Worm (Caenorhabditis elegans) whole organism, early embryonic: Measurements from ENCODE around the gene puf-9.

Experiments used
- B0310.2 ChIP-seq: sonication (generic microtip); optimal IDR thresholded peaks from 2 replicates; lab custom pipeline; 2016; ENCODE audit warnings: mild to moderate bottlenecking, missing genetic modification characterization, missing compliant biosample characterization
- F13C5.2 ChIP-seq: sonication (generic microtip); optimal IDR thresholded peaks from 2 replicates; lab custom pipeline; 2017; ENCODE audit warnings: mild to moderate bottlenecking, missing genetic modification characterization, inconsistent platforms, missing compliant biosample characterization
- aly-1 ChIP-seq: sonication (generic microtip); optimal IDR thresholded peaks from 2 replicates; lab custom pipeline; 2016; ENCODE audit warnings: missing genetic modification characterization, missing compliant biosample characterization
- ama-1 ChIP-seq: fragments of 150-350 bp; optimal IDR thresholded peaks from 2 replicates; lab custom pipeline; 2014
- ceh-13 ChIP-seq: fragments of 200-800 bp; sonication (Bioruptor generic); optimal IDR thresholded peaks from 2 replicates; lab custom pipeline; 2018; ENCODE audit warnings: mild to moderate bottlenecking, missing genetic modification characterization, missing compliant biosample characterization
- ceh-36 ChIP-seq: sonication (generic microtip); optimal IDR thresholded peaks from 2 replicates; lab custom pipeline; 2016; ENCODE audit warnings: missing genetic modification characterization, inconsistent platforms, missing compliant biosample characterization
- ets-7 ChIP-seq: sonication (generic microtip); optimal IDR thresholded peaks from 2 replicates; lab custom pipeline; 2016; ENCODE audit warnings: missing genotype, missing genetic modification characterization, missing compliant biosample characterization
- flt-1 ChIP-seq: fragments of 200-800 bp; sonication (Bioruptor generic); IDR thresholded peaks from 2 replicates; pipeline ENCODE4 v1.3.6; 2022; ENCODE audit warnings: missing genetic modification characterization, missing compliant biosample characterization
- hmbx-1 ChIP-seq: sonication (generic microtip); optimal IDR thresholded peaks from 2 replicates; lab custom pipeline; 2016; ENCODE audit warnings: mild to moderate bottlenecking, missing genetic modification characterization, missing compliant biosample characterization
- hmg-4 ChIP-seq: fragments of 200-800 bp; sonication (Bioruptor generic); optimal IDR thresholded peaks from 2 replicates; lab custom pipeline; 2018; ENCODE audit warnings: mild to moderate bottlenecking, missing genetic modification characterization, missing compliant biosample characterization
- hnd-1 ChIP-seq: sonication (generic microtip); optimal IDR thresholded peaks from 2 replicates; lab custom pipeline; 2016; ENCODE audit warnings: missing genetic modification characterization, missing compliant biosample characterization
- pes-1 ChIP-seq: fragments of 200-800 bp; sonication (Bioruptor generic); IDR thresholded peaks from 2 replicates; pipeline ENCODE4 v1.3.6; 2022; ENCODE audit warnings: missing genetic modification reagents, missing genetic modification characterization, missing compliant biosample characterization
- scrt-1 ChIP-seq: fragments of 200-800 bp; sonication (Bioruptor generic); IDR thresholded peaks from 2 replicates; pipeline ENCODE4 v1.3.6; 2022; ENCODE audit warnings: missing genetic modification characterization, missing compliant biosample characterization
- sea-1 ChIP-seq: fragments of 200-800 bp; sonication (Bioruptor generic); conservative IDR thresholded peaks from 2 replicates; pipeline ENCODE4 v1.3.6; 2022; ENCODE audit warnings: missing genetic modification characterization, missing compliant biosample characterization
- tbx-11 ChIP-seq: fragments of 200-800 bp; sonication (Bioruptor generic); IDR thresholded peaks from 2 replicates; pipeline ENCODE4 v1.3.6; 2022; ENCODE audit warnings: missing genetic modification characterization, missing compliant biosample characterization
- tbx-37 ChIP-seq: fragments of 200-800 bp; sonication (Bioruptor generic); conservative IDR thresholded peaks from 2 replicates; pipeline ENCODE4 v1.3.6; 2022; ENCODE audit warnings: missing genetic modification reagents, missing genetic modification characterization, missing compliant biosample characterization
- tra-4 ChIP-seq: sonication (generic microtip); optimal IDR thresholded peaks from 2 replicates; lab custom pipeline; 2017; ENCODE audit warnings: missing genetic modification characterization, missing compliant biosample characterization

Gene puf-9

DNA sequence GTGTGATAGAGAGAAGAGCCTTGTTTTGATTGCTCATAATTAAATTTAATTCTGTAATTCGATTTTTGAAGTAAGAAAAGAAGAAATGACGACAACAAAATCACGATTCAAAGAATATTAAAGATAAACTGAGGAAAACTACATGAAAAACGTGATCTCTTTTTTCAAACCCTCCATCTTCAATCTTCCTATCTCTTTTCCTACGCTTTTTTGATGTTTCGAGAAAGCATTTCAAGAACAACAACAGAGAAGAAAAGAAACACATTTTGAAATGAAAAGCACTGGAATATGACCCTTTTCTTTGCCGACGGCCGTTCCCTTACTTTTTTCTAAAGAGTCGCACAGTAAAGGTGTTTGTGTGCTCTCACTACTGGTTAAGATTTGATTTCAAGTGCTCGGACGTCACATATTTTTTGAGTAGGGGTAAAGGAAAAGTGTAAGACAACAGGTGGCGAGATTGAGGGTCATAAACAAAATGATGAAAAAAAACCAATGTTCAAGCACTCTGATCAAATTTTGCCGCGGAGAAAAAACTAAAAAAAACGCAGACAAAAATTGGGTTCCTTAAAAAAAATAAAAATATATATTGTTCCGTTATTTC lies 35.4 kb upstream of the puf-9 start, which contains the start of gene F13D11.3:
TSS of gene F13D11.3 (minus strand) at position 51 of the 601 bp plus-strand sequence.
- no peak for TF ChIP-seq ama-1 (lab: Kevin White, UChicago)
- TF ChIP-seq tra-4 (tag; lab: Kevin White, UChicago), result no peak
- no peak for TF ChIP-seq hnd-1 (tag; lab: Kevin White, UChicago)
- no peak for TF ChIP-seq flt-1 (GFP tag; lab: Robert Waterston, UW)
- no peak for TF ChIP-seq hmbx-1 (tag; lab: Kevin White, UChicago)
- TF ChIP-seq aly-1 (tag; lab: Kevin White, UChicago), result no peak
- no peak for TF ChIP-seq hmg-4 (GFP tag; lab: Kevin White, UChicago)
- no peak for TF ChIP-seq ets-7
- no peak for TF ChIP-seq sea-1 (GFP tag; lab: Robert Waterston, UW)

DNA sequence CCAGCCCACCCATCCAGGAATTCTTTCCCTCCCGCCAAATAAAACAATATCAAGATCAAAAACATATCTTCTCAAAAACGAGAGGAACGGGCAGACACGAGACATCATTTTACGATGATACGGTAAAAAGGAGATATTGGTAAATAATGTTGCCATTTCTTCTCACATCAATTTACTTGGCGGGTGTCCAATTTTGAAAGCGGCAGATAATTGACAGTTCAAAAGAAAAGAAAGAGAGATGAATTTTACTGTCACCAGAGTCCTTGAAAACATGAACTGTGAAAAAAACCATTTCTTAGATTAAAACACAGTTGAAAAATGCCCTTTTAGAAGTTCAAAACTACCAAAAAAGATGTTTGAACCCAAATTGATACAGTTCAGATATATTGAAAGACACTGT lies 30.7 kb upstream of the puf-9 start:
- TF ChIP-seq tbx-11 (GFP tag; lab: Robert Waterston, UW), result no peak
- no peak for TF ChIP-seq hnd-1 (tag; lab: Kevin White, UChicago)
- no peak for TF ChIP-seq aly-1 (tag; lab: Kevin White, UChicago)
- TF ChIP-seq ets-7, result no peak
- no peak for TF ChIP-seq ceh-36
- no peak for TF ChIP-seq tra-4 (tag; lab: Kevin White, UChicago)
- TF ChIP-seq ama-1 (lab: Kevin White, UChicago), result no peak
- TF ChIP-seq hmg-4 (GFP tag; lab: Kevin White, UChicago), result no peak
- no peak for TF ChIP-seq flt-1 (GFP tag; lab: Robert Waterston, UW)
- TF ChIP-seq tbx-37, result no peak
- TF ChIP-seq B0310.2 (tag; lab: Kevin White, UChicago), result no peak
- no peak for TF ChIP-seq pes-1
- no peak for TF ChIP-seq scrt-1 (GFP tag; lab: Robert Waterston, UW)
- TF ChIP-seq ceh-13 (GFP tag; lab: Kevin White, UChicago), result no peak
- TF ChIP-seq hmbx-1 (tag; lab: Kevin White, UChicago), result no peak
- TF ChIP-seq F13C5.2 (tag; lab: Kevin White, UChicago), result no peak
- no peak for TF ChIP-seq sea-1 (GFP tag; lab: Robert Waterston, UW)

- no peak for TF ChIP-seq tbx-37
- TF ChIP-seq tbx-11 (GFP tag; lab: Robert Waterston, UW), result 0 out of 2 replicates have a peak, but pooled peaks have one; percentile 50
- peak; percentile 94 for TF ChIP-seq hmg-4 (GFP tag; lab: Kevin White, UChicago)
- TF ChIP-seq ceh-36, result no peak
- peak; percentile 26 for TF ChIP-seq ceh-13 (GFP tag; lab: Kevin White, UChicago)
- TF ChIP-seq B0310.2 (tag; lab: Kevin White, UChicago), result peak; percentile 74
- TF ChIP-seq aly-1 (tag; lab: Kevin White, UChicago), result peak; percentile 77
- peak; percentile 60 for TF ChIP-seq flt-1 (GFP tag; lab: Robert Waterston, UW)
- TF ChIP-seq sea-1 (GFP tag; lab: Robert Waterston, UW), result 0 out of 2 replicates have a peak, but pooled peaks have one; percentile 36
- peak; percentile 6; the same call in 1 of the 2 replicates for TF ChIP-seq scrt-1 (GFP tag; lab: Robert Waterston, UW)
- TF ChIP-seq hmbx-1 (tag; lab: Kevin White, UChicago), result no peak
- TF ChIP-seq F13C5.2 (tag; lab: Kevin White, UChicago), result peak; percentile 80
- TF ChIP-seq ets-7, result peak; percentile 76
Observed at ce11 chrX:5811997-5812562, 29.3 kb upstream of the puf-9 start.

ce11 chrX:5813030-5813429 lies 28.4 kb upstream of the puf-9 start:
- TF ChIP-seq tbx-11 (GFP tag; lab: Robert Waterston, UW), result no peak
- TF ChIP-seq ets-7, result no peak
- TF ChIP-seq B0310.2 (tag; lab: Kevin White, UChicago), result no peak
- no peak for TF ChIP-seq flt-1 (GFP tag; lab: Robert Waterston, UW)
- TF ChIP-seq ama-1 (lab: Kevin White, UChicago), result no peak
- no peak for TF ChIP-seq sea-1 (GFP tag; lab: Robert Waterston, UW)
- TF ChIP-seq ceh-13 (GFP tag; lab: Kevin White, UChicago), result no peak
- TF ChIP-seq pes-1, result no peak
- no peak for TF ChIP-seq tra-4 (tag; lab: Kevin White, UChicago)
- TF ChIP-seq F13C5.2 (tag; lab: Kevin White, UChicago), result no peak
- TF ChIP-seq hmg-4 (GFP tag; lab: Kevin White, UChicago), result no peak
- TF ChIP-seq hmbx-1 (tag; lab: Kevin White, UChicago), result no peak
- TF ChIP-seq ceh-36, result no peak
- TF ChIP-seq aly-1 (tag; lab: Kevin White, UChicago), result no peak
- no peak for TF ChIP-seq scrt-1 (GFP tag; lab: Robert Waterston, UW)
- TF ChIP-seq tbx-37, result no peak
- TF ChIP-seq hnd-1 (tag; lab: Kevin White, UChicago), result no peak

DNA sequence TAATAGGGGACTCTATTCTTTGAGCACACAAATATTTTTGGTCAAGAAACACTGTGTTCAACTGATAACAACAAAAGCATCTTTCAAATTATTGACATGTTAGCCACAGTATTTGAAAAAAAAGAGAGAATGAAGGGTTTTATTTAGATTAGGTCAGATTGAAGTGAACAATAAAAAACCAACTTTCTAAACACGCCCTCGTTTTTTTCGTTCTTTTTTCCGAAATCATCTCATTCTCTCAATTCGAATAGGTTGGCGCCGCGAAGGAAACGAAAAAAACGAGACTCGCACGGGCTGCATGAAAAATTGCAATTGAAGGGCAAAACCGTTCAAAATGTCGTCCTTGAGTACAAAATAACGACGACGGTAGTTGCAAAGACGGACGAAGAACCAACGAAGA lies 27.1 kb upstream of the puf-9 start:
- TF ChIP-seq hmbx-1 (tag; lab: Kevin White, UChicago) (no peak), tbx-11 (GFP tag; lab: Robert Waterston, UW) (no peak), hmg-4 (GFP tag; lab: Kevin White, UChicago) (no peak), scrt-1 (GFP tag; lab: Robert Waterston, UW) (no peak), aly-1 (tag; lab: Kevin White, UChicago) (no peak), tbx-37 (no peak), ceh-13 (GFP tag; lab: Kevin White, UChicago) (no peak), tra-4 (tag; lab: Kevin White, UChicago) (no peak), ama-1 (lab: Kevin White, UChicago) (no peak), pes-1 (no peak)

DNA sequence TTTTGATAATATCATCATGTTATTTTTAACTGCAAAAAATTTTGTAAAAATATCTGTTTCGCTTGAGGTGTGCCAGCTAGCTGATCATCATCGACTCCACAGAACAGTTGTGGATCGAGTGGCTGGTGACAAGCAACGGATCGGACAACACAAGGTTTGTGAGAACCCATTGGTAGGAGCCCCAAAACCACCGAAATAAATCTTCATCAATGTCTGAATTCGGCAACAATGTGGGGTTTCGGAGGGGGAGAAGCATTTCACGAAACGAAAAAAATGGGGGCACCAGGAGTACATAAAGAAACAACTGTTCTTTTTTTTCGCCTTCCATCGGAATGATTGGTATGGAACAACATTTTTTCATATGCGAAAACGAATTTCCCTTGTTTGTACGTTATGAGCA lies 26.0 kb upstream of the puf-9 start:
- TF ChIP-seq ceh-13 (GFP tag; lab: Kevin White, UChicago) (no peak), ceh-36 (no peak), ama-1 (lab: Kevin White, UChicago) (no peak)

ce11 chrX:5816346-5816745 lies 25.0 kb upstream of the puf-9 start:
- TF ChIP-seq flt-1 (GFP tag; lab: Robert Waterston, UW) (0 out of 2 replicates have a peak, but pooled peaks have one; percentile 7), hmg-4 (GFP tag; lab: Kevin White, UChicago) (peak; percentile 75), B0310.2 (tag; lab: Kevin White, UChicago) (peak; percentile 1), sea-1 (GFP tag; lab: Robert Waterston, UW) (no peak), ets-7 (no peak), aly-1 (tag; lab: Kevin White, UChicago) (peak; percentile 23), F13C5.2 (tag; lab: Kevin White, UChicago) (peak; percentile 55)
